Worm (Caenorhabditis elegans): ENCODE data around the gene C44H4.8.

C44H4.8 gene

DNA sequence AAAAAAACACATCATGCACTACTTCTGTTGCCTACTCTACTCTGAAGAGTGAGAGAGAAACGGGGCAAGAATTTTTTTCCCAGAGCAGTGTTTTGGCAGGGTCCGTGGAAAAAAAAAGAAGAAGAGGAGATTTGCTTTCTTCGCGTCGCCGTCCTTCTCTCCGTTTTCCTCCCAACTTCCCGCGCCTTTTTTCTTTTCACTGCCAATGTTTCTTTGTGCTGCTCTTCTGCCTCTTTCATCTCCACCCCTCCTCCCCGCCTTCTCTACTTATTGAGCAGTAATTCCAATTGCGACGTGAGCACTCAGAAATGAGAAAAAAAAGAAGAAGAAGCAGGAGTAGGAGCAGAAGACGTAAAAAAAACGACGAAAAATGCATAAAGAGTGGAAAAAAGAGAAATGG lies 45.0 kb downstream of the C44H4.8 start (continued):
- TF ChIP-seq mdl-1 (tag; optimal IDR thresholded peaks at IDR 0.05) (no peak), skn-1 (tag; optimal IDR thresholded peaks at IDR 0.05) (no peak), xbp-1 (tag; optimal IDR thresholded peaks at IDR 0.05) (peak; percentile 28), lin-14 (GFP tag; optimal IDR thresholded peaks at IDR 0.05) (peak; percentile 94), unc-98 (GFP tag; IDR thresholded peaks at IDR 0.05) (no peak), zip-4 (GFP tag; optimal IDR thresholded peaks at IDR 0.05) (no peak), F16B12.6 (tag; optimal IDR thresholded peaks at IDR 0.05) (no peak), lin-15B (tag; optimal IDR thresholded peaks at IDR 0.05) (no peak), hlh-4 (tag; optimal IDR thresholded peaks at IDR 0.05) (no peak), sup-37 (GFP tag; optimal IDR thresholded peaks at IDR 0.05) (no peak), lir-3 (tag; optimal IDR thresholded peaks at IDR 0.05; ENCODE audit: poor library complexity) (no peak), dsc-1 (tag; optimal IDR thresholded peaks at IDR 0.05) (peak; percentile 31), irx-1 (tag; optimal IDR thresholded peaks at IDR 0.05) (no peak), mep-1 (tag; optimal IDR thresholded peaks at IDR 0.05) (peak; percentile 44), tlp-1 (tag; optimal IDR thresholded peaks at IDR 0.05) (no peak), ztf-11 (tag; optimal IDR thresholded peaks at IDR 0.05) (no peak), ceh-82 (tag; optimal IDR thresholded peaks at IDR 0.05) (peak in 2 of 3 experiments; percentile 33 to 74), aly-2 (tag; optimal IDR thresholded peaks at IDR 0.05) (no peak), aha-1 (tag; optimal IDR thresholded peaks at IDR 0.05) (no peak), nhr-84 (tag; optimal IDR thresholded peaks at IDR 0.05) (no peak), nhr-85 (tag) (no peak), lsy-2 (tag; optimal IDR thresholded peaks at IDR 0.05) (peak in 1 of 2 experiments; percentile 55), ceh-90 (tag; optimal IDR thresholded peaks at IDR 0.05) (no peak), rnt-1 (tag; optimal IDR thresholded peaks at IDR 0.05) (peak; percentile 47), mab-9 (GFP tag; IDR thresholded peaks at IDR 0.05) (no peak), hlh-17 (GFP tag; optimal IDR thresholded peaks at IDR 0.05; ENCODE audit: borderline replicate concordance) (no peak), nhr-12 (tag; optimal IDR thresholded peaks at IDR 0.05) (no peak), ama-1 (optimal IDR thresholded peaks at IDR 0.05) (no peak), ceh-8 (GFP tag; optimal IDR thresholded peaks at IDR 0.05) (peak; percentile 51), tbx-2 (tag; optimal IDR thresholded peaks at IDR 0.05) (peak; percentile 65), nhr-237 (tag; optimal IDR thresholded peaks at IDR 0.05) (no peak), egl-13 (tag; optimal IDR thresholded peaks at IDR 0.05) (peak; percentile 52), unc-130 (tag; optimal IDR thresholded peaks at IDR 0.05) (no peak), nhr-47 (tag; optimal IDR thresholded peaks at IDR 0.05) (peak; percentile 63), C34B4.2 (tag; optimal IDR thresholded peaks at IDR 0.05) (no peak), ztf-4 (tag; optimal IDR thresholded peaks at IDR 0.05) (no peak), ceh-63 (GFP tag; optimal IDR thresholded peaks at IDR 0.05) (no peak), mef-2 (tag; optimal IDR thresholded peaks at IDR 0.05) (no peak), isw-1 (GFP tag; IDR thresholded peaks at IDR 0.05) (peak; percentile 32), ceh-88 (GFP tag; IDR thresholded peaks at IDR 0.05) (no peak; the same call in 1 of the 2 replicates), lin-39 (tag; optimal IDR thresholded peaks at IDR 0.05) (no peak), zag-1 (tag; optimal IDR thresholded peaks at IDR 0.05) (no peak), alr-1 (tag; optimal IDR thresholded peaks at IDR 0.05; ENCODE audit: borderline replicate concordance) (no peak), unc-30 (tag; optimal IDR thresholded peaks at IDR 0.05) (no peak), sox-4 (tag; optimal IDR thresholded peaks at IDR 0.05) (no peak), swsn-7 (tag; optimal IDR thresholded peaks at IDR 0.05) (peak; percentile 45), nhr-77 (tag; optimal IDR thresholded peaks at IDR 0.05) (no peak), fkh-4 (tag; optimal IDR thresholded peaks at IDR 0.05; ENCODE audit: borderline replicate concordance) (no peak), nhr-71 (tag; optimal IDR thresholded peaks at IDR 0.05) (peak; percentile 67), nhr-11 (tag; optimal IDR thresholded peaks at IDR 0.05) (no peak), efl-1 (optimal IDR thresholded peaks at IDR 0.05) (no peak), efl-1 (GFP tag; optimal IDR thresholded peaks at IDR 0.05 in 1 of 2) (peak in 1 of 2 experiments; percentile 77), efl-3 (GFP tag; optimal IDR thresholded peaks at IDR 0.05) (no peak), nhr-76 (tag; optimal IDR thresholded peaks at IDR 0.05) (no peak), ces-1 (GFP tag; optimal IDR thresholded peaks at IDR 0.05) (no peak)

All from whole organism, L1 larva.